Fruit fly (Drosophila melanogaster): Measurements from ENCODE around the gene Drsl2.

- TF ChIP-seq brk (GFP tag; optimal IDR thresholded peaks at IDR 0.05) (no peak), h (GFP tag; optimal IDR thresholded peaks at IDR 0.05) (no peak), Dif (GFP tag; optimal IDR thresholded peaks at IDR 0.05; ENCODE audit: partially characterized antibody) (no peak), pan (optimal IDR thresholded peaks at IDR 0.05) (no peak), Abd-B (GFP tag; optimal IDR thresholded peaks at IDR 0.05) (no peak), Myc (optimal IDR thresholded peaks at IDR 0.05) (no peak), psq (GFP tag; optimal IDR thresholded peaks at IDR 0.05) (no peak), Rel (GFP tag; optimal IDR thresholded peaks at IDR 0.05) (no peak), Rel (tag; optimal IDR thresholded peaks at IDR 0.05) (no peak), Jra (GFP tag; optimal IDR thresholded peaks at IDR 0.05) (no peak), OdsH (GFP tag; optimal IDR thresholded peaks at IDR 0.05) (no peak), Hr78 (GFP tag; optimal IDR thresholded peaks at IDR 0.05) (no peak), fru (GFP tag; optimal IDR thresholded peaks at IDR 0.05) (no peak)
Measured at dm6 chr3L:3329763-3330162, 15.6 kb downstream of the Drsl2 start, which contains the start of gene CG14961.
